Worm (Caenorhabditis elegans): ENCODE data around the gene R31.2.

R31.2 gene

DNA sequence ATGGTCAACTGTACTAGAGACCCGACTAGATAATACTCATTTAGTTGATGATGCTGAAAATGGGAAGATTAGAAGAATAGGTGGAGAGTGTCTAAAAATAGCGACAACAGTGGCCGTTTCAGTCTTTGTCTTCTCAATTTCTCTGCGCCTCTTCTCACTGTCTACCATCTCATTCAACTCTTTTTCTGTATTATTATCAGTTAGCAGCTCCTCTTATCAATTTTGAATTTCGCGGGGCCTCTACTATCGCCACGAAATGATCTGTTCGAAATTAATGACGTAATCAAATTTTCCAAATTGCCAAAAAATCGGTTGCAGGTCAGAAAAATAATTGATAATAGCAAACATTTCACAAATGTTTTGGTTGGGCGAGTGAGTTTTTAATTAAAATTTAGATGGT is 24.3 kb downstream of the R31.2 start:
- no peak for TF ChIP-seq nhr-10 (tag; optimal IDR thresholded peaks at IDR 0.05)
- peak; percentile 80 for TF ChIP-seq fos-1 (tag; optimal IDR thresholded peaks at IDR 0.05)
- TF ChIP-seq elt-3 (tag; optimal IDR thresholded peaks at IDR 0.05) = no peak
- no peak for TF ChIP-seq zag-1 (tag; optimal IDR thresholded peaks at IDR 0.05)
- peak; percentile 61 for TF ChIP-seq crh-2 (tag; optimal IDR thresholded peaks at IDR 0.05)
- peak; percentile 57 for TF ChIP-seq sma-9 (GFP tag; optimal IDR thresholded peaks at IDR 0.05)
- TF ChIP-seq sma-9 (tag; optimal IDR thresholded peaks at IDR 0.05) = no peak
- TF ChIP-seq C34F6.9 (tag; optimal IDR thresholded peaks at IDR 0.05) = no peak
- TF ChIP-seq skn-1 (tag; optimal IDR thresholded peaks at IDR 0.05) = peak; percentile 51
- TF ChIP-seq blmp-1 (tag; optimal IDR thresholded peaks at IDR 0.05; ENCODE audit: insufficient read depth) = no peak
- TF ChIP-seq nhr-11 (tag; optimal IDR thresholded peaks at IDR 0.05) = no peak
- peak; percentile 70 for TF ChIP-seq F13H6.1 (tag; optimal IDR thresholded peaks at IDR 0.05)
- peak; percentile 51 for TF ChIP-seq gmeb-1 (tag; optimal IDR thresholded peaks at IDR 0.05)
- no peak for TF ChIP-seq egl-27 (tag; optimal IDR thresholded peaks at IDR 0.05)

DNA sequence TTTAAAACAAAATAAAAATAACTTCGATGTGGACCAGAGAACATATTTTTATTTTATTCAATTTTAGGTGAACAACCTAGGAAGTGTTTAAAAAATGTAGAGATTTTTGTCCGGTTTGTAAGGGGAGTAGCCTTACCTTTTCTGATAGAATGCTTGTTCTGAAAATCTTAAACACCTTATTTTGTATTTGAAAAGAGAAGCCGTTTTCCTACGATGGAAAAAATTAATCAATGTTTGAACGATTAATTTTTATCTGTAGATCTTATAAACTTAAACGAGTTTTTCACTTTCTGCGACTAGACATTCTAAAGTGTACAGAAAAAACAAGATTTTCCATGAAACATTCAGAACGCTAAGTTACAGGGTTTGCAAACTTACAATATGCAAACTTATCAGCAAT is 25.0 kb downstream of the R31.2 start, which contains the start of gene F58H1.6:
F58H1.6 (plus strand) TSS at position 301 of the 400 bp plus-strand sequence.
- no peak for TF ChIP-seq ceh-16 (tag; optimal IDR thresholded peaks at IDR 0.05)
- no peak for TF ChIP-seq lin-39 (tag; optimal IDR thresholded peaks at IDR 0.05)
- no peak for TF ChIP-seq unc-55 (GFP tag; optimal IDR thresholded peaks at IDR 0.05)
- TF ChIP-seq nhr-237 (tag; optimal IDR thresholded peaks at IDR 0.05) = no peak
- no peak for TF ChIP-seq mab-5 (tag; optimal IDR thresholded peaks at IDR 0.05)

DNA sequence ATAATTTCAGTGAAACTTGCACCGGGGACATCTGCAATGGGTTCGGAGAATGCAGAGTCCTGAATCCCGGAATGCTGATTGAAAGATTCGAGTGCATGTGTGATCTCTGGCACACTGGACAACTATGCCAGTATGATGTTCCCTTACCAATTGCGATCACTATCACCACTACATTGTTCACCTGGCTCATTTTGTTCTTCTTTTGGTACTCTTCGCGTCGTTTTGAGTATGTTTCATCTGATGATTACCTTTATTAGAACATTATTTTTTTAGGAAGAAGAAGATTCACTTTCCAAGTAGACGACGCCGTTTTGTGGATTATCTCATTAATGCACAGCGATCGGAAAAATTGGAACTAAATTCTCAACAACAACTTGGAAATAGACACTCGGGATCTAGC is 26.4 kb downstream of the R31.2 start:
- TF ChIP-seq nhr-10 (tag; optimal IDR thresholded peaks at IDR 0.05) (no peak), unc-39 (tag; optimal IDR thresholded peaks at IDR 0.05) (no peak), peb-1 (tag; optimal IDR thresholded peaks at IDR 0.05) (no peak), nhr-237 (tag; optimal IDR thresholded peaks at IDR 0.05) (no peak), mdl-1 (tag; optimal IDR thresholded peaks at IDR 0.05) (no peak), gmeb-1 (tag; optimal IDR thresholded peaks at IDR 0.05) (no peak), ztf-4 (tag; optimal IDR thresholded peaks at IDR 0.05) (no peak), snpc-4 (tag; optimal IDR thresholded peaks at IDR 0.05) (no peak), sem-4 (tag; optimal IDR thresholded peaks at IDR 0.05) (no peak), C34F6.9 (tag; optimal IDR thresholded peaks at IDR 0.05) (no peak), ceh-82 (tag; optimal IDR thresholded peaks at IDR 0.05) (no peak), nhr-6 (tag; optimal IDR thresholded peaks at IDR 0.05) (no peak), ama-1 (optimal IDR thresholded peaks at IDR 0.05) (no peak), sma-9 (GFP tag; optimal IDR thresholded peaks at IDR 0.05) (no peak), sma-9 (tag; optimal IDR thresholded peaks at IDR 0.05) (no peak), R02D3.7 (tag; optimal IDR thresholded peaks at IDR 0.05) (no peak), nhr-129 (tag; optimal IDR thresholded peaks at IDR 0.05) (no peak), skn-1 (tag; optimal IDR thresholded peaks at IDR 0.05) (no peak)

DNA sequence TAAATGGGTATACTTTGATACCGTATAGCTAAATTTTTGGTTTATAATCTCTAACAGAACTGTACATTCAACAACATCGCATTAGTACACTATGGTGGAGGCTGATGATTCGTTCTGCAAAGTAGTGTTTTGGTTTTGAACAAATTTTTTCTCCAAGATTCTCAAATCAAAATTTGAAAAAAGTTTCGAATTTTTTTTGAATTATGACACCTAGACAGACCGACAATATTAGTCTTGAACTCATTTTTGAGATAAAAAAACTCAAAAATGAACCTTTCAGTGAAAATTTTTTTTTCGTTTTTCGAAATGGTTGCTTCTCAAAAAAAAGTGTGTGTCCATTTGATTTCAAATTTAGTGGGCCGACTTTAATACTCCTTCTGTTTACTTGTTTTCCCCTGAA is 28.1 kb downstream of the R31.2 start:
- no peak for TF ChIP-seq unc-62 (GFP tag; optimal IDR thresholded peaks at IDR 0.05)

DNA sequence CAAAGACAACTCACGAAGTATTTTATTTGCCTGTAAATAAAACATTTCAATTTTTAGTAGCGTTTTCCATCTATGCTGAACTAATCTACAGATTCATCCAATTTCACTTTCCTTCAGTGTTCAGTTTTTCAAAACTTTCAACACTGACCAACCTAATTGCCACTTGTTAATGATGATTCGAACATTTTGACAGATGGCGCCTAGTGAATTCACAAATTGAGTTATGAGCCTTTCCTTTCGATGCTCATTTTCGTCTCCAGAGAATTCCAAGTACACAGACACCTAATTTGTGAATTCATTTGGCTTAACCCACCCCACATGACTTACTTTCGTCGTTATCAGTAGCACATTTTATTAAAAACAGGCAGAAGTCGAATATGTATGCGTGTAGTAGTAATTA is 29.4 kb downstream of the R31.2 start:
- no peak for TF ChIP-seq skn-1 (tag; optimal IDR thresholded peaks at IDR 0.05)
- no peak for TF ChIP-seq ama-1 (optimal IDR thresholded peaks at IDR 0.05)

DNA sequence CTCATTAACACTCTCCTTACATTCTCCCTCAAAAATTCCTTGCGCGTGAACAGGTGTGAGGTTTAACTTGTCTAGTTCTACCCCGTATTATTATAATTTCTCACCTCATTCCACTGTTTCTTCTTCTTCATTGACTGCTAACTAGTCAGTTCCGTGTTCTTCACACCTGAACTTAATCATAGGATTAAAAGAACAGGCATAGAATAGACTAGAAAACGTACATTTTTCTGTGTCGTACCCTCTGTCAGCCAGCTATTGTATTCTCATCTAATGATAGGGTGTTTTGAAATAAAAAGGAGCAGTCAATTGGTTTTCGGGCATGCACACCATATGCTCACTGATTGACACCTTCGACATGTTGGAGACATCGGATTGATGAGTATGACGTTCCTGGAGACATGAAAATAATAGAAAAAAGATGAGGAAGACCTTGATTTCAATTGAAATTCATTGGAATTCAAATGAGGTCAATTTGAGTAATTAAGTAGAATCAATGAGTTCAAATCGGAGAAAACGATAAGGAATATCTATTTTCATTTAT is 30.1 kb downstream of the R31.2 start:
- no peak for TF ChIP-seq nhr-6 (tag; optimal IDR thresholded peaks at IDR 0.05)
- no peak for TF ChIP-seq nhr-23 (tag; optimal IDR thresholded peaks at IDR 0.05)

DNA sequence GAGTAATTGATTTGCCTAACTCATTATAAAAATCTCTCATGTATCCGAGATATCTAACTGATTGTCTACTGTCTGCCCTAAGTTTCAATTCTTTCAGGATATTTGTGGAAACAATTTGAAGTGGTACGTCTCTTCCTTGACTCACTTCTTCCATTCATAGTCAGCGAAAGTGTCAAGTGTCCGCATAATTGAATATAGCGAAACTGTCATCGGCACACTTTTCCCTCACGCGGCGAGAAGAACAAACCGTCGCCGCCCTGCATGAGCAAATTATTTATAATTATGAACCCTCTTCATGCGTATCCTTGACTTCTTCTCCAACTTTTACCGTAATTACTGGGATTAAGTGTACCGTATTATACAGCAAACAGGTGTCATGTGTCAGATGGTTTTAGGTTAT is 31.2 kb downstream of the R31.2 start:
- no peak for TF ChIP-seq lin-11 (tag; optimal IDR thresholded peaks at IDR 0.05)
- no peak for TF ChIP-seq mab-5 (tag; optimal IDR thresholded peaks at IDR 0.05)
- no peak for TF ChIP-seq ceh-82 (tag; optimal IDR thresholded peaks at IDR 0.05)
- TF ChIP-seq egl-27 (tag; optimal IDR thresholded peaks at IDR 0.05) = no peak
- no peak for TF ChIP-seq ceh-16 (tag; optimal IDR thresholded peaks at IDR 0.05)
- TF ChIP-seq blmp-1 (tag; optimal IDR thresholded peaks at IDR 0.05; ENCODE audit: insufficient read depth) = no peak
- TF ChIP-seq nhr-129 (tag; optimal IDR thresholded peaks at IDR 0.05) = no peak
- no peak for TF ChIP-seq ZK546.5 (tag; optimal IDR thresholded peaks at IDR 0.05)
- no peak for TF ChIP-seq nhr-12 (tag; optimal IDR thresholded peaks at IDR 0.05)
